Fruit fly (Drosophila melanogaster) whole organism, embryonic: Measurements from ENCODE around the gene FRG1.

Experiments used
- Awh ChIP-seq: fragments of 200-800 bp; sonication (Bioruptor generic); IDR thresholded peaks from 2 replicates; pipeline ENCODE4, ENCODE4 v1.3.6; 2022; ENCODE audit warnings: missing biosample characterization, missing genetic modification characterization
- CG10321 ChIP-seq: fragments of 200-800 bp; sonication (Bioruptor generic); IDR thresholded peaks from 2 replicates; pipeline ENCODE4 v1.3.6; 2022; ENCODE audit warnings: missing biosample characterization, missing genetic modification characterization
- CG13123 ChIP-seq: fragments of 200-800 bp; sonication (Bioruptor generic); optimal IDR thresholded peaks from 2 replicates; lab custom pipeline; 2016; ENCODE audit warnings: missing biosample characterization, missing genetic modification characterization
- CG16813 ChIP-seq: fragments of 200-800 bp; sonication (Bioruptor generic); IDR thresholded peaks from 3 replicates; pipeline ENCODE4 v1.3.6; 2022; ENCODE audit warnings: missing biosample characterization, missing genetic modification characterization; ENCODE audit not compliant: partially characterized antibody
- CG17829 ChIP-seq: fragments of 200-800 bp; optimal IDR thresholded peaks from 2 replicates; lab custom pipeline; 2019; ENCODE audit warnings: missing biosample characterization, mild to moderate bottlenecking, missing genetic modification characterization, moderate library complexity
- CG18764 ChIP-seq: fragments of 200-800 bp; sonication (Bioruptor generic); optimal IDR thresholded peaks from 3 replicates; lab custom pipeline; 2016; ENCODE audit warnings: missing biosample characterization, missing genetic modification characterization
- CG30431 ChIP-seq: fragments of 200-800 bp; sonication (Bioruptor generic); optimal IDR thresholded peaks from 2 replicates; lab custom pipeline; 2017; ENCODE audit warnings: missing biosample characterization, missing genetic modification characterization
- CG3065 ChIP-seq: fragments of 200-800 bp; sonication (Bioruptor generic); optimal IDR thresholded peaks from 2 replicates; lab custom pipeline; 2016; ENCODE audit warnings: missing biosample characterization, missing genetic modification characterization
- CG3407 ChIP-seq: fragments of 200-800 bp; sonication (Bioruptor generic); optimal IDR thresholded peaks from 2 replicates; lab custom pipeline; 2018; ENCODE audit warnings: missing biosample characterization, mild to moderate bottlenecking, missing genetic modification characterization
- CG4282 ChIP-seq: fragments of 200-800 bp; sonication (Bioruptor generic); optimal IDR thresholded peaks from 2 replicates; lab custom pipeline; 2016; ENCODE audit warnings: missing biosample characterization, missing genetic modification characterization
- CG5245 ChIP-seq: fragments of 200-800 bp; sonication (Bioruptor generic); optimal IDR thresholded peaks from 3 replicates; lab custom pipeline; 2016; ENCODE audit warnings: missing biosample characterization, missing genetic modification characterization
- CG6683 ChIP-seq: fragments of 200-800 bp; sonication (Bioruptor generic); optimal IDR thresholded peaks from 2 replicates; lab custom pipeline; 2017; ENCODE audit warnings: missing biosample characterization, mild to moderate bottlenecking, missing genetic modification characterization, missing genetic modification reagents
- CG6813 ChIP-seq: fragments of 200-800 bp; sonication (Bioruptor generic); optimal IDR thresholded peaks from 2 replicates; lab custom pipeline; 2017; ENCODE audit warnings: missing biosample characterization, missing genetic modification characterization, mild to moderate bottlenecking, moderate library complexity, missing genetic modification reagents
- CG7928 ChIP-seq: fragments of 200-800 bp; sonication (Bioruptor generic); optimal IDR thresholded peaks from 2 replicates; lab custom pipeline; 2017; ENCODE audit warnings: missing biosample characterization, mild to moderate bottlenecking, missing genetic modification characterization
- CG8089 ChIP-seq: fragments of 200-800 bp; sonication (Bioruptor generic); optimal IDR thresholded peaks from 3 replicates; lab custom pipeline; 2016; ENCODE audit warnings: missing biosample characterization, missing genetic modification characterization
- D19B ChIP-seq: fragments of 200-800 bp; sonication (Bioruptor generic); optimal IDR thresholded peaks from 2 replicates; lab custom pipeline; 2017; ENCODE audit warnings: missing biosample characterization, mild to moderate bottlenecking, missing genetic modification characterization
- Deaf1 ChIP-seq: fragments of 200-800 bp; optimal IDR thresholded peaks from 3 replicates; lab custom pipeline; 2019; ENCODE audit warnings: missing biosample characterization, mild to moderate bottlenecking, missing genetic modification characterization, moderate library complexity
- HLHmδ ChIP-seq: fragments of 200-800 bp; sonication (Bioruptor generic); optimal IDR thresholded peaks from 2 replicates; lab custom pipeline; 2018; ENCODE audit warnings: missing biosample characterization, mild to moderate bottlenecking, missing genetic modification characterization, moderate library complexity
- Neu2 ChIP-seq: fragments of 200-800 bp; sonication (Bioruptor generic); optimal IDR thresholded peaks from 3 replicates; lab custom pipeline; 2016; ENCODE audit warnings: missing biosample characterization, missing genetic modification characterization, borderline replicate concordance
- NfI ChIP-seq: fragments of 200-800 bp; sonication (Bioruptor generic); optimal IDR thresholded peaks from 3 replicates; lab custom pipeline; 2018; ENCODE audit warnings: missing biosample characterization, mild to moderate bottlenecking, missing genetic modification characterization, moderate library complexity
- Opbp ChIP-seq: fragments of 200-800 bp; sonication (Bioruptor generic); IDR thresholded peaks from 3 replicates; pipeline ENCODE4 v1.3.6; 2022; ENCODE audit warnings: missing biosample characterization, missing genetic modification characterization; ENCODE audit not compliant: partially characterized antibody
- PHDP ChIP-seq: fragments of 200-800 bp; sonication (Bioruptor generic); optimal IDR thresholded peaks from 3 replicates; lab custom pipeline; 2018; ENCODE audit warnings: missing biosample characterization, mild to moderate bottlenecking, missing genetic modification characterization, moderate library complexity
- Rfx ChIP-seq: fragments of 200-800 bp; sonication (Bioruptor generic); IDR thresholded peaks from 2 replicates; pipeline ENCODE4 v1.3.6; 2022; ENCODE audit warnings: missing biosample characterization, missing genetic modification characterization
- Spps ChIP-seq: fragments of 200-800 bp; sonication (Bioruptor generic); optimal IDR thresholded peaks from 2 replicates; lab custom pipeline; 2018; ENCODE audit warnings: missing biosample characterization, mild to moderate bottlenecking, missing genetic modification characterization
- Taf1 ChIP-seq: fragments of 200-800 bp; sonication (Bioruptor generic); IDR thresholded peaks from 2 replicates; pipeline ENCODE4 v1.3.6; 2022; ENCODE audit warnings: missing biosample characterization, missing genetic modification characterization
- Vsx1 ChIP-seq: fragments of 200-800 bp; sonication (Bioruptor generic); optimal IDR thresholded peaks from 2 replicates; lab custom pipeline; 2017; ENCODE audit warnings: missing biosample characterization, mild to moderate bottlenecking, missing genetic modification characterization, missing genetic modification reagents
- Xbp1 ChIP-seq: fragments of 200-800 bp; sonication (Bioruptor generic); optimal IDR thresholded peaks from 3 replicates; lab custom pipeline; 2016; ENCODE audit warnings: missing biosample characterization, mild to moderate bottlenecking, missing genetic modification characterization
- amos ChIP-seq: fragments of 200-800 bp; sonication (Bioruptor generic); IDR thresholded peaks from 2 replicates; pipeline ENCODE4 v1.3.6; 2022; ENCODE audit warnings: missing biosample characterization, missing genetic modification characterization; ENCODE audit not compliant: partially characterized antibody
- ap ChIP-seq: fragments of 200-800 bp; sonication (Bioruptor generic); IDR thresholded peaks from 2 replicates; pipeline ENCODE4 v1.3.6; 2022; ENCODE audit warnings: missing biosample characterization, missing genetic modification characterization
- cg ChIP-seq: fragments of 200-800 bp; sonication (Bioruptor generic); optimal IDR thresholded peaks from 3 replicates; lab custom pipeline; 2019; ENCODE audit warnings: missing biosample characterization, mild to moderate bottlenecking, missing genetic modification characterization, moderate library complexity
- chn ChIP-seq: fragments of 200-800 bp; sonication (Bioruptor generic); optimal IDR thresholded peaks from 2 replicates; lab custom pipeline; 2016; ENCODE audit warnings: missing biosample characterization, missing genetic modification characterization
- crc ChIP-seq: fragments of 200-800 bp; sonication (Bioruptor generic); optimal IDR thresholded peaks from 2 replicates; lab custom pipeline; 2016; ENCODE audit warnings: missing biosample characterization, missing genetic modification characterization
- croc ChIP-seq: fragments of 200-800 bp; sonication (Bioruptor generic); conservative IDR thresholded peaks from 3 replicates; pipeline ENCODE4 v1.3.6; 2022; ENCODE audit warnings: missing biosample characterization, missing genetic modification characterization
- dan ChIP-seq: fragments of 200-800 bp; sonication (Bioruptor generic); IDR thresholded peaks from 2 replicates; pipeline ENCODE4 v1.3.6; 2022; ENCODE audit warnings: missing biosample characterization, missing genetic modification characterization
- dm ChIP-seq: fragments of 200-800 bp; sonication (Bioruptor generic); optimal IDR thresholded peaks from 3 replicates; lab custom pipeline; 2016; ENCODE audit warnings: missing biosample characterization, missing genetic modification characterization
- dmrt99B ChIP-seq: fragments of 200-800 bp; sonication (Bioruptor generic); optimal IDR thresholded peaks from 2 replicates; lab custom pipeline; 2018; ENCODE audit warnings: missing biosample characterization, mild to moderate bottlenecking, missing genetic modification characterization, moderate library complexity
- ewg ChIP-seq: fragments of 200-800 bp; sonication (Bioruptor generic); optimal IDR thresholded peaks from 3 replicates; lab custom pipeline; 2017; ENCODE audit warnings: mild to moderate bottlenecking, missing biosample characterization, missing genetic modification reagents, missing genetic modification characterization
- gce ChIP-seq: fragments of 200-800 bp; sonication (Bioruptor generic); IDR thresholded peaks from 3 replicates; pipeline ENCODE4 v1.3.6; 2022; ENCODE audit warnings: missing biosample characterization, missing genetic modification characterization
- grn ChIP-seq: fragments of 200-800 bp; sonication (Bioruptor generic); optimal IDR thresholded peaks from 3 replicates; lab custom pipeline; 2017; ENCODE audit warnings: missing biosample characterization, missing genetic modification characterization
- gro ChIP-seq: fragments of 200-800 bp; sonication (Bioruptor generic); optimal IDR thresholded peaks from 2 replicates; lab custom pipeline; 2016; ENCODE audit warnings: missing biosample characterization, missing genetic modification characterization
- lov ChIP-seq, 2 experiments: fragments of 200-800 bp in 1 of 2; fragments of >200 bp in 1 of 2; sonication (Bioruptor generic) in 1 of 2; IDR thresholded peaks in 1 of 2; optimal IDR thresholded peaks in 1 of 2; 2 replicates in 1 of 2; 3 replicates in 1 of 2; pipeline versions ENCODE4 v1.3.6 to Lab custom; 2017 to 2022; ENCODE audit warnings: missing biosample characterization in 1 of 2, missing genetic modification characterization in 1 of 2
- nerfin-2 ChIP-seq: fragments of 200-800 bp; sonication (Bioruptor generic); IDR thresholded peaks from 2 replicates; pipeline ENCODE4 v1.3.6; 2022; ENCODE audit warnings: missing biosample characterization, missing genetic modification characterization; ENCODE audit not compliant: partially characterized antibody
- org-1 ChIP-seq: fragments of 200-800 bp; sonication (Bioruptor generic); optimal IDR thresholded peaks from 2 replicates; lab custom pipeline; 2017; ENCODE audit warnings: missing biosample characterization, missing genetic modification characterization
- sens ChIP-seq: fragments of 200-800 bp; sonication (Bioruptor generic); peaks from one replicate; lab custom pipeline; 2016; ENCODE audit warnings: missing biosample characterization, missing genetic modification characterization
- slp2 ChIP-seq: fragments of 200-800 bp; sonication (Bioruptor generic); optimal IDR thresholded peaks from 2 replicates; lab custom pipeline; 2016; ENCODE audit warnings: missing biosample characterization, missing genetic modification characterization
- sna ChIP-seq: fragments of 200-800 bp; sonication (Bioruptor generic); IDR thresholded peaks from 2 replicates; pipeline ENCODE4 v1.3.6; 2022; ENCODE audit warnings: missing biosample characterization, missing genetic modification characterization; ENCODE audit not compliant: partially characterized antibody
- sqz ChIP-seq: fragments of 200-800 bp; sonication (Bioruptor generic); optimal IDR thresholded peaks from 3 replicates; lab custom pipeline; 2018; ENCODE audit warnings: missing biosample characterization, mild to moderate bottlenecking, missing genetic modification characterization
- sr ChIP-seq: fragments of 200-800 bp; sonication (Bioruptor generic); IDR thresholded peaks from 3 replicates; pipeline ENCODE4 v1.3.6; 2022; ENCODE audit warnings: missing biosample characterization, missing genetic modification characterization
- toy ChIP-seq: fragments of 200-800 bp; sonication (Bioruptor generic); IDR thresholded peaks from 2 replicates; pipeline ENCODE4 v1.3.6; 2022; ENCODE audit warnings: missing biosample characterization, missing genetic modification characterization
- vvl ChIP-seq: fragments of 200-800 bp; sonication (Bioruptor generic); IDR thresholded peaks from 2 replicates; pipeline ENCODE4 v1.3.6; 2022; ENCODE audit warnings: missing biosample characterization, missing genetic modification characterization
- zen ChIP-seq: fragments of 200-800 bp; sonication (Bioruptor generic); optimal IDR thresholded peaks from 3 replicates; lab custom pipeline; 2018; ENCODE audit warnings: missing biosample characterization, mild to moderate bottlenecking, missing genetic modification characterization, moderate library complexity

The FRG1 gene

DNA sequence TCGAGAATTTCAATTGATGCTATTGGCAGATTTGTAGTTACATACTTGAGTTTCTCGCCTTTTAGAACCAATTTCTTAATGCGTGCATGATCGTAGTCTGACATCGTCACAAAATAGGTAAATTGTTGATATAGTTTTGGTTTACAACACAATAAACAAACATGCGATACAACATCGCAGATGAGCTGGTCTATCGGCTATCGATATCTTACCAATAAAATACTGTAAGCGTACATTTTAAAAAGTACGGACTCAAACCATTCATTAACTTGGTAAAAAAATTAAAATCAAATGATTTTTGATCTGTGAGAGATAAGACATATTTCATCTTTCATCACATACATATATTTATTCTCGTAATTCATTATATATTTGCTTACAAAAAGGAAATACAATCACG, at the start of gene FRG1 (continued):
- peak; percentile 36 for TF ChIP-seq zen
- no peak for TF ChIP-seq Awh (GFP tag; lab: Robert Waterston, UW)
- no peak for TF ChIP-seq ewg (GFP tag; lab: Kevin White, UChicago)
- no peak for TF ChIP-seq CG4282 (GFP tag; lab: Kevin White, UChicago)
- TF ChIP-seq cg (GFP tag; lab: Kevin White, UChicago), result no peak
- no peak for TF ChIP-seq CG17829
- peak; percentile 83 for TF ChIP-seq grn
- TF ChIP-seq sens (GFP tag; lab: Kevin White, UChicago), result peak; percentile 48
- no peak for TF ChIP-seq Deaf1 (tag; lab: Kevin White, UChicago)
- no peak for TF ChIP-seq chn (GFP tag; lab: Kevin White, UChicago)
- TF ChIP-seq Rfx (GFP tag; lab: Robert Waterston, UW), result no peak
- TF ChIP-seq Taf1 (GFP tag; lab: Robert Waterston, UW), result no peak
- TF ChIP-seq crc (GFP tag; lab: Kevin White, UChicago), result no peak
- TF ChIP-seq CG16813 (GFP tag; lab: Robert Waterston, UW), result peak; percentile 70
- TF ChIP-seq Xbp1 (GFP tag; lab: Kevin White, UChicago), result no peak
- no peak for TF ChIP-seq gce (GFP tag; lab: Robert Waterston, UW)
- TF ChIP-seq croc (GFP tag; lab: Robert Waterston, UW), result no peak
- no peak for TF ChIP-seq vvl
- TF ChIP-seq dan (GFP tag; lab: Robert Waterston, UW), result no peak
- no peak for TF ChIP-seq CG6813 (GFP tag; lab: Kevin White, UChicago)
- TF ChIP-seq CG13123 (GFP tag; lab: Kevin White, UChicago), result no peak
- TF ChIP-seq D19B (GFP tag; lab: Kevin White, UChicago), result no peak
- no peak for TF ChIP-seq CG5245 (GFP tag; lab: Kevin White, UChicago)
- TF ChIP-seq NfI (GFP tag; lab: Kevin White, UChicago), result no peak
- no peak for TF ChIP-seq HLHmδ (GFP tag; lab: Kevin White, UChicago)
- TF ChIP-seq Neu2 (GFP tag; lab: Kevin White, UChicago), result no peak
- TF ChIP-seq dmrt99B (tag; lab: Kevin White, UChicago), result no peak
- no peak for TF ChIP-seq sqz
- no peak for TF ChIP-seq toy (GFP tag; lab: Robert Waterston, UW)
- TF ChIP-seq dm (GFP tag; lab: Kevin White, UChicago), result no peak
- TF ChIP-seq Vsx1 (GFP tag; lab: Kevin White, UChicago), result no peak
- TF ChIP-seq Spps (tag; lab: Kevin White, UChicago), result no peak
- TF ChIP-seq lov (optimal IDR thresholded peaks at IDR 0.05; lab: Kevin White, UChicago), result no peak
- TF ChIP-seq lov (GFP tag; IDR thresholded peaks at IDR 0.05; lab: Robert Waterston, UW), result no peak
- no peak for TF ChIP-seq CG6683
- TF ChIP-seq CG18764, result no peak
- TF ChIP-seq PHDP (tag; lab: Kevin White, UChicago), result no peak
- TF ChIP-seq slp2 (GFP tag; lab: Kevin White, UChicago), result no peak
- no peak for TF ChIP-seq CG10321 (GFP tag; lab: Robert Waterston, UW)
- no peak for TF ChIP-seq ap (GFP tag; lab: Robert Waterston, UW)
- TF ChIP-seq sr (GFP tag; lab: Robert Waterston, UW), result no peak
- TF ChIP-seq CG30431, result no peak
- TF ChIP-seq org-1 (GFP tag; lab: Kevin White, UChicago), result no peak
- TF ChIP-seq nerfin-2 (GFP tag; lab: Robert Waterston, UW), result peak; percentile 70
- no peak for TF ChIP-seq CG8089 (GFP tag; lab: Kevin White, UChicago)
- peak; percentile 84 for TF ChIP-seq amos
- no peak for TF ChIP-seq CG3407
- peak; percentile 61; the same call in 1 of the 2 replicates for TF ChIP-seq sna (GFP tag; lab: Robert Waterston, UW)
- TF ChIP-seq CG7928, result no peak
- no peak for TF ChIP-seq CG3065 (GFP tag; lab: Kevin White, UChicago)
- peak; percentile 77; the same call in 2 of the 3 replicates for TF ChIP-seq Opbp
- TF ChIP-seq gro (GFP tag; lab: Kevin White, UChicago), result no peak
